Fruit fly (Drosophila melanogaster): ENCODE measurements around the gene XNP.

DNA sequence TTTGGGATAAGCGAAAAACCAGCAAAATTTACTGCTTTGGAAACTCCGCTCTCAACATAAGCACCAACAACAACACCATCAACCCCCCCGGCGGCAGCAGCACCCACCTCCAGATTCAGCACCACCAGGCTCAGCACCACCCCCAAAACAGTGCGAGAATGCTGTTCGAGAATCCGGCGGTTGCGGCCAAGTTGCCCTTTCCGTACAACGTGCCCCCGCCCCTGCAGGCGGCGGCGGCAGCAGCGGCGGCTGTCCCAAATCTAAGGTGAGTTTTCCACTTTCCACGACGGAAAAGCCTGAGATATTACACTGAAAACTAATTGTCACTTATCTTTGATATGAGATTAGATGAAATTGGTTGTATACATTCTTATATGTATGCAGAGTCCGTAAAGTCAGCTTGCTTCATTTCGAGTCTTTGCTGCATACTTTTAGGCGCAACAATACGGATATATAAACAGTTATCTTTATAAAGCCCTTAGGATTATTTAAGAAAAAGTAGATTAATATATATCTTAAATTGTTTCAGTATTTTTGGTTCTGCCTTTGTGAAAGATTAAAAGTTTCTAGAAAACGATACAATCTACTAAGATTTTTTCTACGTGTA is 36.9 kb upstream of the XNP start:
- TF ChIP-seq psq (optimal IDR thresholded peaks at IDR 0.05) (no peak), ttk (optimal IDR thresholded peaks at IDR 0.05) (peak; percentile 76)
